Worm (Caenorhabditis elegans) whole organism, early embryonic: ENCODE measurements around the gene F40G12.7.

Experiments
- B0310.2 ChIP-seq: sonication (generic microtip); optimal IDR thresholded peaks from 2 replicates; lab custom pipeline; 2016; ENCODE audit warnings: mild to moderate bottlenecking, missing genetic modification characterization, missing compliant biosample characterization
- F13C5.2 ChIP-seq: sonication (generic microtip); optimal IDR thresholded peaks from 2 replicates; lab custom pipeline; 2017; ENCODE audit warnings: mild to moderate bottlenecking, missing genetic modification characterization, inconsistent platforms, missing compliant biosample characterization
- aly-1 ChIP-seq: sonication (generic microtip); optimal IDR thresholded peaks from 2 replicates; lab custom pipeline; 2016; ENCODE audit warnings: missing genetic modification characterization, missing compliant biosample characterization
- ama-1 ChIP-seq: fragments of 150-350 bp; optimal IDR thresholded peaks from 2 replicates; lab custom pipeline; 2014
- ceh-13 ChIP-seq: fragments of 200-800 bp; sonication (Bioruptor generic); optimal IDR thresholded peaks from 2 replicates; lab custom pipeline; 2018; ENCODE audit warnings: mild to moderate bottlenecking, missing genetic modification characterization, missing compliant biosample characterization
- ceh-36 ChIP-seq: sonication (generic microtip); optimal IDR thresholded peaks from 2 replicates; lab custom pipeline; 2016; ENCODE audit warnings: missing genetic modification characterization, inconsistent platforms, missing compliant biosample characterization
- ets-7 ChIP-seq: sonication (generic microtip); optimal IDR thresholded peaks from 2 replicates; lab custom pipeline; 2016; ENCODE audit warnings: missing genotype, missing genetic modification characterization, missing compliant biosample characterization
- flt-1 ChIP-seq: fragments of 200-800 bp; sonication (Bioruptor generic); IDR thresholded peaks from 2 replicates; pipeline ENCODE4 v1.3.6; 2022; ENCODE audit warnings: missing genetic modification characterization, missing compliant biosample characterization
- hmbx-1 ChIP-seq: sonication (generic microtip); optimal IDR thresholded peaks from 2 replicates; lab custom pipeline; 2016; ENCODE audit warnings: mild to moderate bottlenecking, missing genetic modification characterization, missing compliant biosample characterization
- hmg-4 ChIP-seq: fragments of 200-800 bp; sonication (Bioruptor generic); optimal IDR thresholded peaks from 2 replicates; lab custom pipeline; 2018; ENCODE audit warnings: mild to moderate bottlenecking, missing genetic modification characterization, missing compliant biosample characterization
- hnd-1 ChIP-seq: sonication (generic microtip); optimal IDR thresholded peaks from 2 replicates; lab custom pipeline; 2016; ENCODE audit warnings: missing genetic modification characterization, missing compliant biosample characterization
- pes-1 ChIP-seq: fragments of 200-800 bp; sonication (Bioruptor generic); IDR thresholded peaks from 2 replicates; pipeline ENCODE4 v1.3.6; 2022; ENCODE audit warnings: missing genetic modification reagents, missing genetic modification characterization, missing compliant biosample characterization
- scrt-1 ChIP-seq: fragments of 200-800 bp; sonication (Bioruptor generic); IDR thresholded peaks from 2 replicates; pipeline ENCODE4 v1.3.6; 2022; ENCODE audit warnings: missing genetic modification characterization, missing compliant biosample characterization
- sea-1 ChIP-seq: fragments of 200-800 bp; sonication (Bioruptor generic); conservative IDR thresholded peaks from 2 replicates; pipeline ENCODE4 v1.3.6; 2022; ENCODE audit warnings: missing genetic modification characterization, missing compliant biosample characterization
- tbx-11 ChIP-seq: fragments of 200-800 bp; sonication (Bioruptor generic); IDR thresholded peaks from 2 replicates; pipeline ENCODE4 v1.3.6; 2022; ENCODE audit warnings: missing genetic modification characterization, missing compliant biosample characterization
- tbx-37 ChIP-seq: fragments of 200-800 bp; sonication (Bioruptor generic); conservative IDR thresholded peaks from 2 replicates; pipeline ENCODE4 v1.3.6; 2022; ENCODE audit warnings: missing genetic modification reagents, missing genetic modification characterization, missing compliant biosample characterization
- tra-4 ChIP-seq: sonication (generic microtip); optimal IDR thresholded peaks from 2 replicates; lab custom pipeline; 2017; ENCODE audit warnings: missing genetic modification characterization, missing compliant biosample characterization

Gene F40G12.7

DNA sequence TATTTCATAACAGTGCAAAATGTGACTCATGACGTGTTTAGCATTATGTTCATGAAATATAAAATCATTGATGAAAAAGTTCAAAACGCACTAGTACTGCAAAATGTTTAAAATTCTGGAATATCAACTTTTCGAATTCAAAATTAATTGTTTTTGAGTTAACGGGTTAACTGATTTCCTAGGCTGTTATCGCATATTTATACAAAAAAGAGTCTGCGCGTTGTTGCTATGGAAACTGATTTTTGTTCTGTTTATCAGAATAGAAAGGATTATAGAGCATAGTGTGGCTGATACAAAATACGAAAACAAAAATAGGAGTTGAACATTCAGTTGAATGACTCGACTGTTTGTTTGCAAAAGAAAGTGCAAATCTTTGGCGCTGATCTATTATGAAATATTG lies 43.3 kb downstream of the F40G12.7 start:
- TF ChIP-seq tbx-11 (GFP tag; lab: Robert Waterston, UW) (no peak), scrt-1 (GFP tag; lab: Robert Waterston, UW) (no peak), sea-1 (GFP tag; lab: Robert Waterston, UW) (no peak), ama-1 (lab: Kevin White, UChicago) (no peak)

- peak; percentile 55 for TF ChIP-seq aly-1 (tag; lab: Kevin White, UChicago)
- no peak for TF ChIP-seq hmbx-1 (tag; lab: Kevin White, UChicago)
- no peak for TF ChIP-seq ceh-13 (GFP tag; lab: Kevin White, UChicago)
These were observed 44.9 kb downstream of the F40G12.7 start, which contains the start of gene F47B8.13 for ce11 chrV:14319101-14319781. TSS of gene F47B8.13 (minus strand) at chrV:14319731.

DNA sequence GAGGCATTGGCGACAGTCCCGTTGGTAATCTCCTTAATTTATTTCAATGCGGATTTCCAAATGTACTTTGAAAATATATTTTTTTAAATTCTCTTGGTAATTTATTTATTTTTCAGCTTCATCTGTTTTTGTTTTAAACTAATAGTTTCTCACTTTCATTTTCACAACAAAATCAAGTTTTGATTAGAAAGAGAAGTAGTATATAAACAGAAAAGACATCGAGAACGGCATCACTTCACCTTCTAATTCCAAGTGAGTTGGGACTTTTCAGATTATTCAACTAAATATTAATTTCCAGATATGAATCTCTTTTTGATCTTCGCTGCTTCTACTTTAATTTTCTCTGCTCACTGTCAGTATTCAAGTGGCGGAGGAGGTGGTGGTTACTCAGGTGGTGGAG lies 45.9 kb downstream of the F40G12.7 start, which contains the start of gene F47B8.14:
TSS of gene F47B8.14 (plus strand) at position 301 of the 400 bp plus-strand sequence.
- TF ChIP-seq sea-1 (GFP tag; lab: Robert Waterston, UW) (no peak), ama-1 (lab: Kevin White, UChicago) (no peak), ets-7 (tag; lab: Kevin White, UChicago) (no peak), flt-1 (GFP tag; lab: Robert Waterston, UW) (no peak), hmg-4 (no peak), pes-1 (GFP tag; lab: Robert Waterston, UW) (no peak), aly-1 (tag; lab: Kevin White, UChicago) (no peak), tra-4 (no peak), ceh-36 (tag; lab: Kevin White, UChicago) (no peak), scrt-1 (GFP tag; lab: Robert Waterston, UW) (no peak), tbx-37 (GFP tag; lab: Robert Waterston, UW) (no peak), B0310.2 (tag; lab: Kevin White, UChicago) (no peak), hmbx-1 (tag; lab: Kevin White, UChicago) (no peak), ceh-13 (GFP tag; lab: Kevin White, UChicago) (no peak), F13C5.2 (tag; lab: Kevin White, UChicago) (no peak), tbx-11 (GFP tag; lab: Robert Waterston, UW) (no peak), hnd-1 (tag; lab: Kevin White, UChicago) (no peak)

ce11 chrV:14320730-14321319 lies 46.5 kb downstream of the F40G12.7 start:
- TF ChIP-seq sea-1 (GFP tag; lab: Robert Waterston, UW) (0 out of 2 replicates have a peak, but pooled peaks have one; percentile 21), ets-7 (tag; lab: Kevin White, UChicago) (no peak)

DNA sequence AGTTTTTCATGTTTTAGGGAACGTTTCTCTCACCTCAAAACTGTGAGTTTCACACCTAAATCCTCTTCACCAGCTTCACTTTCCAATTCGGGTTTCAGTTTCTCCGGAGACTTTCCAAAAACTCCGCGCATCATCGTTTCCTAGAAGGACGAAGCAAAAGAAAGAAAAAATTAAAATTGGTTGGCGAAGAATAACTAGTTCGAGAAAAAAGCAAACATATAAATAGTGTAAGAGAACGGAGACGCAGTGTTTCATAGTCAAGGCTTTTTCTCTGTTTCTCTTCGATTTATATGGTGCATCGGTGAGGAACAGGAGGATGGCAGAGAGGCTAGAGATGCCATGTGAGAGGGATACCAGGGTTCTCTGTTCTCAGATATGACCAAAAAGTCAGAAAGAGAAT lies 48.4 kb downstream of the F40G12.7 start, which contains the start of gene F47B8.3:
TSS of gene F47B8.3 (minus strand) at position 261 of the 400 bp plus-strand sequence.
- TF ChIP-seq sea-1 (GFP tag; lab: Robert Waterston, UW) (no peak), ceh-13 (GFP tag; lab: Kevin White, UChicago) (no peak), scrt-1 (GFP tag; lab: Robert Waterston, UW) (no peak), tbx-11 (GFP tag; lab: Robert Waterston, UW) (no peak), hnd-1 (tag; lab: Kevin White, UChicago) (no peak)

DNA sequence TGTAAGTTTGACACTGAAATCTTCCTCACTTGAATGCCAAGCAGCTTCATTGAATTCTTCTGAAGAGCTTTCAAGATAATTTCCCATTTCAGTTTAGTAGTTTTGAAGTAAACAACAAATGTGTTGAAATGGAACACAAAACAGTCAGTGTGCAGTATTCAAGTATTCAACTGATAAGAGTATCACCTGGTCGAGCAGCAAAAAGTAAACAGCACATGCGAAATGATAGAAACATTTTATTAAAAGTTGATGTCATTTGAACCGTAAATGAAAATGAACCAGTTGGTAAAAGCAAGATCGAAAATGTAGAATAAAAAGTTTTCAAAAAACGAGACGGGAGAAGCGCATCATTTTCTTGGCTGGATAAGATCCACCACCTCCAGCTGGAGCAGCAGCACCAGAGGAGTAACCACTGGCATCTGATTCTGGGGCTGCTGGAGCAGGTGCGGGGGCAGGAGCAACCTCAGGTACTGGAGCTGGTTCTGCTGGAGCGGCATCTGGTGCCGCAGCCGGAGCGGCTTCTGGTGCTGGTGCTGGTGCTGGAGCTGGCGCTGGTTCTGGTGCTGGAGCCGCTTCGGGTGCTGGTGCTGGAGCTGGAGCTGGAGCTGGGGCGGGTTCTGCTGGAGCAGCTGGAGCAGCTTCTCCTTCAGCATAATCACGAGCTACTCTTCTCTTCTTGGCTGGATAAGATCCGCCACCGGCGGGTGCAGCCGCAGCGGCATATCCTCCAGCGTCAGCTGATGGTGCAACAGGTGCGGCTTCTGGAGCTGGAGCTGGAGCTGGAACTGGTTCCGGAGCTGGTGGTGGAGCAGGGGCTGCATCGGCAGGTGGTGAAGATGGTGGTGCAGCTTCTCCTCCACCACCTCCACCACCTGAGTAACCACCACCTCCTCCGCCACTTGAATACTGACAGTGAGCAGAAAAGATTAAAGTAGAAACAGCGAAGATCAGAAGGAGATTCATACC lies 50.4 kb downstream of the F40G12.7 start, which contains the start of the genes F47B8.4 and F47B8.18:
TSS of gene F47B8.4 (minus strand) at position 172 of the 966 bp plus-strand sequence.
TSS of gene F47B8.18 (minus strand) at position 963 of the 966 bp plus-strand sequence.
- TF ChIP-seq aly-1 (tag; lab: Kevin White, UChicago) (peak; percentile 26), hmg-4 (no peak)
